Worm (Caenorhabditis elegans) whole organism, L4/young adult: ENCODE results near the gene wrk-1.

Source experiments
- W03F9.2 ChIP-seq: fragments of 150-350 bp; optimal IDR thresholded peaks from 2 replicates; lab custom pipeline; 2014; ENCODE audit warnings: missing biosample characterization, missing genetic modification characterization
- him-1 ChIP-seq: sonication (generic microtip); optimal IDR thresholded peaks from 2 replicates; lab custom pipeline; 2016; ENCODE audit warnings: missing genotype, missing genetic modification reagents, missing genetic modification characterization, missing compliant biosample characterization

ce11 chrX:8438756-8439155 lies 46.4 kb upstream of the wrk-1 start:
- no peak for TF ChIP-seq him-1
- no peak for TF ChIP-seq W03F9.2 (tag; lab: Kevin White, UChicago)
